Worm (Caenorhabditis elegans) whole organism, L1 larva: ENCODE measurements around the gene scl-6.

Experiments
- ama-1 ChIP-seq: fragments of 150-350 bp; optimal IDR thresholded peaks from 2 replicates; lab custom pipeline; 2014
- ces-1 ChIP-seq: fragments of 150-350 bp; optimal IDR thresholded peaks from 2 replicates; lab custom pipeline; 2014; ENCODE audit warnings: missing biosample characterization, missing genetic modification reagents, missing genetic modification characterization
- elt-3 ChIP-seq, 6 experiments: fragments of 150-350 bp in 1 of 6; sonication (generic microtip); optimal IDR thresholded peaks; 2 replicates each; lab custom pipeline; 2017 to 2018; ENCODE audit warnings: missing biosample characterization in 6 of 6, missing genetic modification characterization in 6 of 6, inconsistent platforms in 1 of 6
- jun-1 ChIP-seq: fragments of 150-350 bp; optimal IDR thresholded peaks from 2 replicates; lab custom pipeline; 2014; ENCODE audit warnings: missing biosample characterization, missing genetic modification reagents, missing genetic modification characterization
- lin-15B ChIP-seq: fragments of 150-350 bp; sonication (generic microtip); optimal IDR thresholded peaks from 3 replicates; lab custom pipeline; 2014; ENCODE audit warnings: missing biosample characterization, missing genetic modification characterization
- lsy-2 ChIP-seq, 2 experiments: fragments of 150-350 bp; optimal IDR thresholded peaks; 2 replicates each; lab custom pipeline; 2014; ENCODE audit warnings: missing biosample characterization in 2 of 2, missing genetic modification characterization in 2 of 2
- nhr-11 ChIP-seq: fragments of 150-350 bp; optimal IDR thresholded peaks from 2 replicates; lab custom pipeline; 2014; ENCODE audit warnings: missing biosample characterization, missing genetic modification characterization
- nhr-237 ChIP-seq: fragments of 150-350 bp; optimal IDR thresholded peaks from 2 replicates; lab custom pipeline; 2014; ENCODE audit warnings: missing biosample characterization, missing genetic modification characterization
- nhr-85 ChIP-seq: sonication (generic microtip); peaks from one replicate; lab custom pipeline; 2016; ENCODE audit warnings: missing genetic modification characterization, inconsistent platforms, missing compliant biosample characterization

ce11 chrIV:13026762-13027161 is 41.8 kb upstream of the scl-6 start:
- TF ChIP-seq nhr-11 (tag; lab: Kevin White, UChicago) = no peak
- TF ChIP-seq nhr-237 (tag; lab: Kevin White, UChicago) = no peak
- TF ChIP-seq lin-15B (tag; lab: Kevin White, UChicago) = no peak
- no peak for TF ChIP-seq ces-1 (GFP tag; lab: Kevin White, UChicago)
- no peak for TF ChIP-seq jun-1 (tag; lab: Kevin White, UChicago)
- TF ChIP-seq lsy-2 (tag; optimal IDR thresholded peaks at IDR 0.05; lab: Kevin White, UChicago) = no peak
- no peak for TF ChIP-seq nhr-85 (tag; lab: Kevin White, UChicago)
- no peak for TF ChIP-seq ama-1 (lab: Kevin White, UChicago)
- no peak for TF ChIP-seq elt-3 (tag; optimal IDR thresholded peaks at IDR 0.05; lab: Kevin White, UChicago)
